2 fruit fly cellular contexts compared by ENCODE assay signal in the genomic region with DNA sequence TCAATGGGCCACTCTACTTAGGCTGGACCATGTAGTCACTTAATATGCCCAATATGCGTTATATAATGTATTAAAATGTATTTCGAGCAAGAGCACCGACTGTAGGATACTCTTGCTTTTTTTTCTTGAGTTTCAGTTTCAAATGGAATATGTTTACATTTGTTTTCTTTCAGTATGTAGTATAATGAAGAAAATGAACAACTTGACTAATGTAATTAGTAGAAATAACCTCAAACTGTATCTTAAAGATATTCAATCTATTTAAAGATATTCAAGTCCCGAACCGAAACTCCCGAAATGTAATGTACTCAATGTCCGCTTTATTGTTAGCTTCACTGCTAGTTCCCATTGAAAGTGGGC.
A peak's percentile ranks its signal among the peaks of the same experiment; 100 is the strongest.
TF ChIP-seq lines count a peak whose summit lies in the region.

No protein-coding gene starts in this region.

TF ChIP-seq in whole organism, embryonic, 481 proteins besides CTCF, POLR2A, EP300 and RAD21 (continued from another document and continues in another):
- TF ChIP-seq psq (GFP tag; optimal IDR thresholded peaks at IDR 0.05; lab: Kevin White, UChicago) (no peak), prd (optimal IDR thresholded peaks at IDR 0.05; lab: Kevin White, UChicago) (no peak), prd (GFP tag; IDR thresholded peaks at IDR 0.05; lab: Robert Waterston, UW) (peak; percentile 50; the same call in 1 of the 3 replicates), sens (GFP tag; lab: Kevin White, UChicago) (peak; percentile 72), CG3281 (GFP tag; optimal IDR thresholded peaks at IDR 0.05; lab: Kevin White, UChicago) (no peak), ranshi (GFP tag; IDR thresholded peaks at IDR 0.05; lab: Robert Waterston, UW) (peak; percentile 20; the same call in 1 of the 2 replicates), CG8765 (GFP tag; IDR thresholded peaks at IDR 0.05; lab: Robert Waterston, UW) (no peak), CG10267 (tag; optimal IDR thresholded peaks at IDR 0.05; lab: Kevin White, UChicago) (peak; percentile 29), CG10366 (GFP tag; IDR thresholded peaks at IDR 0.05; lab: Robert Waterston, UW) (peak; percentile 33), CG2120 (GFP tag; optimal IDR thresholded peaks at IDR 0.05; lab: Kevin White, UChicago) (peak; percentile 49), CG17359 (tag; optimal IDR thresholded peaks at IDR 0.05; lab: Kevin White, UChicago) (peak; percentile 32), CG2712 (tag; optimal IDR thresholded peaks at IDR 0.05; lab: Kevin White, UChicago) (peak; percentile 51), Hr3 (GFP tag; optimal IDR thresholded peaks at IDR 0.05; lab: Kevin White, UChicago) (peak; percentile 59), nmo (GFP tag; optimal IDR thresholded peaks at IDR 0.05; lab: Kevin White, UChicago) (peak; percentile 63), cato (GFP tag; optimal IDR thresholded peaks at IDR 0.05; lab: Kevin White, UChicago; ENCODE audit: borderline replicate concordance) (peak; percentile 22), CG9437 (GFP tag; optimal IDR thresholded peaks at IDR 0.05; lab: Kevin White, UChicago) (peak; percentile 31), pan (optimal IDR thresholded peaks at IDR 0.05; lab: Kevin White, UChicago) (no peak), pan (GFP tag; optimal IDR thresholded peaks at IDR 0.05 in 1 of 2, IDR thresholded peaks at IDR 0.05 in 1 of 2) (peak in 1 of 2 experiments; percentile 22), CG12659 (GFP tag; optimal IDR thresholded peaks at IDR 0.05; lab: Kevin White, UChicago) (peak; percentile 14), CG12391 (tag; optimal IDR thresholded peaks at IDR 0.05; lab: Kevin White, UChicago) (peak; percentile 54), tin (GFP tag; optimal IDR thresholded peaks at IDR 0.05; lab: Kevin White, UChicago) (peak; percentile 3), lmd (GFP tag; IDR thresholded peaks at IDR 0.05; lab: Robert Waterston, UW) (peak; percentile 40), fu2 (GFP tag; optimal IDR thresholded peaks at IDR 0.05; lab: Kevin White, UChicago) (peak; percentile 3), phol (tag; optimal IDR thresholded peaks at IDR 0.05; lab: Kevin White, UChicago) (peak; percentile 76), Nf-YA (GFP tag; IDR thresholded peaks at IDR 0.05; lab: Robert Waterston, UW) (no peak), CG13296 (GFP tag; optimal IDR thresholded peaks at IDR 0.05; lab: Kevin White, UChicago) (no peak), NfI (GFP tag; optimal IDR thresholded peaks at IDR 0.05; lab: Kevin White, UChicago) (peak; percentile 30), CG6791 (GFP tag; IDR thresholded peaks at IDR 0.05; lab: Robert Waterston, UW; ENCODE audit: partially characterized antibody) (no peak), Rx (GFP tag; IDR thresholded peaks at IDR 0.05; lab: Robert Waterston, UW) (no peak), h (optimal IDR thresholded peaks at IDR 0.05; lab: Kevin White, UChicago) (no peak), gsb (GFP tag; IDR thresholded peaks at IDR 0.05; lab: Robert Waterston, UW) (no peak), bsh (GFP tag; optimal IDR thresholded peaks at IDR 0.05; lab: Kevin White, UChicago) (peak in 1 of 2 experiments; percentile 47), row (GFP tag; IDR thresholded peaks at IDR 0.05; lab: Robert Waterston, UW) (peak; percentile 84), Ets65A (GFP tag; lab: Kevin White, UChicago) (peak; percentile 77), eve (GFP tag; optimal IDR thresholded peaks at IDR 0.05; lab: Kevin White, UChicago) (peak in 1 of 2 experiments; percentile 60), CG10147 (GFP tag; optimal IDR thresholded peaks at IDR 0.05; lab: Kevin White, UChicago) (peak; percentile 36), dmrt99B (tag; optimal IDR thresholded peaks at IDR 0.05; lab: Kevin White, UChicago) (peak; percentile 65), Oli (tag; optimal IDR thresholded peaks at IDR 0.05; lab: Kevin White, UChicago) (peak; percentile 76), CG12071 (GFP tag; optimal IDR thresholded peaks at IDR 0.05; lab: Kevin White, UChicago) (no peak), fd96Cb (tag; optimal IDR thresholded peaks at IDR 0.05; lab: Kevin White, UChicago) (peak; percentile 58), CG7556 (GFP tag; optimal IDR thresholded peaks at IDR 0.05; lab: Kevin White, UChicago) (peak; percentile 13), CG6689 (GFP tag; IDR thresholded peaks at IDR 0.05; lab: Robert Waterston, UW) (peak; percentile 20; the same call in 1 of the 2 replicates), bcd (GFP tag; optimal IDR thresholded peaks at IDR 0.05; lab: Kevin White, UChicago) (peak; percentile 28), D19B (GFP tag; optimal IDR thresholded peaks at IDR 0.05; lab: Kevin White, UChicago) (peak; percentile 37), CG8388 (GFP tag; optimal IDR thresholded peaks at IDR 0.05; lab: Kevin White, UChicago) (peak; percentile 30), CG2678 (tag; optimal IDR thresholded peaks at IDR 0.05; lab: Kevin White, UChicago) (peak; percentile 51), CG13424 (tag; optimal IDR thresholded peaks at IDR 0.05; lab: Kevin White, UChicago) (peak; percentile 45), emc (GFP tag; optimal IDR thresholded peaks at IDR 0.05; lab: Kevin White, UChicago) (no peak), Lim3 (GFP tag; IDR thresholded peaks at IDR 0.05; lab: Robert Waterston, UW) (no peak), dan (GFP tag; IDR thresholded peaks at IDR 0.05; lab: Robert Waterston, UW) (no peak), CG14667 (GFP tag; IDR thresholded peaks at IDR 0.05; lab: Robert Waterston, UW) (peak; percentile 33; the same call in 1 of the 2 replicates), CG14710 (tag; optimal IDR thresholded peaks at IDR 0.05; lab: Kevin White, UChicago) (peak; percentile 1), hbn (GFP tag; IDR thresholded peaks at IDR 0.05; lab: Robert Waterston, UW; ENCODE audit: partially characterized antibody) (no peak), CG16815 (GFP tag; optimal IDR thresholded peaks at IDR 0.05; lab: Kevin White, UChicago) (peak; percentile 6), dpn (GFP tag; optimal IDR thresholded peaks at IDR 0.05; lab: Kevin White, UChicago) (peak; percentile 12 to 23), ind (GFP tag; optimal IDR thresholded peaks at IDR 0.05; lab: Kevin White, UChicago) (peak; percentile 48), vvl (GFP tag; IDR thresholded peaks at IDR 0.05; lab: Robert Waterston, UW) (peak; percentile 34; the same call in 1 of the 2 replicates), Ptx1 (GFP tag; IDR thresholded peaks at IDR 0.05; lab: Robert Waterston, UW) (peak; percentile 56), CG17829 (tag; optimal IDR thresholded peaks at IDR 0.05; lab: Kevin White, UChicago) (peak; percentile 11), D19A (tag; optimal IDR thresholded peaks at IDR 0.05; lab: Kevin White, UChicago) (peak; percentile 99), Sox102F (GFP tag; optimal IDR thresholded peaks at IDR 0.05; lab: Kevin White, UChicago) (peak; percentile 73), CG18262 (tag; optimal IDR thresholded peaks at IDR 0.05; lab: Kevin White, UChicago) (peak; percentile 57), jing (GFP tag; optimal IDR thresholded peaks at IDR 0.05; lab: Kevin White, UChicago) (peak; percentile 34)

TF ChIP-seq in whole organism, prepupa, 60 proteins besides CTCF, POLR2A, EP300 and RAD21 (continued from another document):
- TF ChIP-seq CG32006 (GFP tag; optimal IDR thresholded peaks at IDR 0.05; lab: Kevin White, UChicago) (peak; percentile 80), salr (GFP tag; optimal IDR thresholded peaks at IDR 0.05; lab: Kevin White, UChicago) (peak in 1 of 2 experiments; percentile 15), lz (GFP tag; optimal IDR thresholded peaks at IDR 0.05; lab: Kevin White, UChicago) (peak; percentile 31), CG6792 (GFP tag; optimal IDR thresholded peaks at IDR 0.05; lab: Kevin White, UChicago) (no peak), OdsH (GFP tag; optimal IDR thresholded peaks at IDR 0.05; lab: Kevin White, UChicago) (peak; percentile 55), CG15336 (GFP tag; IDR thresholded peaks at IDR 0.05; lab: Robert Waterston, UW) (peak; percentile 71), Hr4 (GFP tag; optimal IDR thresholded peaks at IDR 0.05; lab: Kevin White, UChicago) (peak; percentile 79), Eip75B (GFP tag; optimal IDR thresholded peaks at IDR 0.05; lab: Kevin White, UChicago) (no peak), Hr38 (GFP tag; optimal IDR thresholded peaks at IDR 0.05; lab: Kevin White, UChicago) (no peak), CG8632 (GFP tag; optimal IDR thresholded peaks at IDR 0.05; lab: Kevin White, UChicago) (no peak), esn (GFP tag; optimal IDR thresholded peaks at IDR 0.05; lab: Kevin White, UChicago) (no peak), CG11902 (GFP tag; optimal IDR thresholded peaks at IDR 0.05; lab: Kevin White, UChicago) (no peak), Lpt (GFP tag; optimal IDR thresholded peaks at IDR 0.05; lab: Kevin White, UChicago) (no peak), CG3032 (tag; optimal IDR thresholded peaks at IDR 0.05; lab: Kevin White, UChicago) (no peak), Hr39 (GFP tag; optimal IDR thresholded peaks at IDR 0.05; lab: Kevin White, UChicago) (no peak), Ets96B (tag; optimal IDR thresholded peaks at IDR 0.05; lab: Kevin White, UChicago) (no peak), achi (GFP tag; optimal IDR thresholded peaks at IDR 0.05; lab: Kevin White, UChicago) (peak; percentile 17), CG3919 (GFP tag; optimal IDR thresholded peaks at IDR 0.05; lab: Kevin White, UChicago) (no peak), CG6276 (GFP tag; optimal IDR thresholded peaks at IDR 0.05; lab: Kevin White, UChicago) (peak; percentile 34), acj6 (GFP tag; optimal IDR thresholded peaks at IDR 0.05; lab: Kevin White, UChicago) (peak; percentile 12), CG6808 (GFP tag; optimal IDR thresholded peaks at IDR 0.05; lab: Kevin White, UChicago) (no peak), Blimp-1 (GFP tag; optimal IDR thresholded peaks at IDR 0.05; lab: Kevin White, UChicago) (no peak), Smox (GFP tag; optimal IDR thresholded peaks at IDR 0.05; lab: Kevin White, UChicago) (no peak), CG8319 (GFP tag; optimal IDR thresholded peaks at IDR 0.05; lab: Kevin White, UChicago) (no peak), Sox15 (GFP tag; optimal IDR thresholded peaks at IDR 0.05; lab: Kevin White, UChicago) (no peak), CG1621 (tag; optimal IDR thresholded peaks at IDR 0.05; lab: Kevin White, UChicago) (no peak), CG11762 (GFP tag; optimal IDR thresholded peaks at IDR 0.05; lab: Kevin White, UChicago; ENCODE audit: insufficient read depth) (no peak), CG6163 (GFP tag; IDR thresholded peaks at IDR 0.05; lab: Robert Waterston, UW) (no peak; the same call in 2 of the 3 replicates), cyc (GFP tag; optimal IDR thresholded peaks at IDR 0.05; lab: Kevin White, UChicago) (no peak)
